Worm (Caenorhabditis elegans): ENCODE measurements around the gene rpl-26.

DNA sequence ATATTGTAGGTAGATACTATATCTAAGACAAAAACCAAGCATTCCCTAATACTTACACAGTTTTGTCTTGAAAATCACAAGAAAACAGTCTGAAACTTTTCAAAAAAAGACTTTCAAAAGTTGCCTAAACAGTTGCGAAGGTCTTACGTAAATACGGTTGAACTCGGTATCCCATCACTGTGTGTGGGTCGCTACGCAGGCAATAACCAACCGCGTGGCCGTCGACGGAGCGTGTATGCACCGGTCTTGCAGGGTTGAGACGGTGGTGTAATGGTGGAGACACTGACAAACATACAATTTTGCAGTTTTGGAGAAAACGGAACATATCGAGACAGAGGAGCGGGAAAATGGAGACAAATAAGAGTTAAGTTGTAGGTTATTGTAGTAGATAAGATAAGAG, 41.4 kb upstream of the rpl-26 start, which contains the start of gene iff-2:
- TF ChIP-seq med-1 (GFP tag; optimal IDR thresholded peaks at IDR 0.05; ENCODE audit: insufficient read depth) (no peak), tab-1 (GFP tag; IDR thresholded peaks at IDR 0.05) (peak; percentile 24; the same call in 1 of the 2 replicates), ref-1 (GFP tag; conservative IDR thresholded peaks at IDR 0.05) (peak; percentile 46), ztf-29 (GFP tag; IDR thresholded peaks at IDR 0.05) (peak; percentile 16; the same call in 1 of the 2 replicates), klf-2 (GFP tag; conservative IDR thresholded peaks at IDR 0.05) (0 out of 2 replicates have a peak, but pooled peaks have one; percentile 51), cog-1 (tag; optimal IDR thresholded peaks at IDR 0.05) (peak; percentile 97), flt-1 (GFP tag; IDR thresholded peaks at IDR 0.05) (peak; percentile 89), ztf-23 (GFP tag; IDR thresholded peaks at IDR 0.05) (peak; percentile 92), T22C8.4 (GFP tag; IDR thresholded peaks at IDR 0.05) (peak; percentile 52)
